Worm (Caenorhabditis elegans) whole organism, L1 larva: ENCODE data around the gene Y15E3A.5.

Experiments
- aha-1 ChIP-seq: fragments of 150-350 bp; optimal IDR thresholded peaks from 2 replicates; lab custom pipeline; 2014; ENCODE audit warnings: missing biosample characterization, missing genetic modification characterization
- aly-2 ChIP-seq: fragments of 150-350 bp; optimal IDR thresholded peaks from 2 replicates; lab custom pipeline; 2014; ENCODE audit warnings: missing biosample characterization, missing genetic modification characterization
- ceh-82 ChIP-seq, 3 experiments: fragments of 150-350 bp in 1 of 3; sonication (generic microtip) in 2 of 3; optimal IDR thresholded peaks; 2 replicates each; lab custom pipeline; 2014 to 2017; ENCODE audit warnings: missing biosample characterization in 3 of 3, missing genetic modification characterization in 3 of 3
- ces-1 ChIP-seq: fragments of 150-350 bp; optimal IDR thresholded peaks from 2 replicates; lab custom pipeline; 2014; ENCODE audit warnings: missing biosample characterization, missing genetic modification reagents, missing genetic modification characterization
- fkh-10 ChIP-seq: sonication (generic microtip); optimal IDR thresholded peaks from 2 replicates; lab custom pipeline; 2017; ENCODE audit warnings: missing biosample characterization, missing genetic modification reagents, missing genetic modification characterization
- isw-1 ChIP-seq: fragments of 200-800 bp; sonication (Bioruptor generic); IDR thresholded peaks from 2 replicates; pipeline ENCODE4 v1.3.6; 2022; ENCODE audit warnings: missing genetic modification characterization, missing compliant biosample characterization
- skn-1 ChIP-seq: fragments of 150-350 bp; optimal IDR thresholded peaks from 2 replicates; lab custom pipeline; 2014; ENCODE audit warnings: missing biosample characterization, missing genetic modification characterization
- snpc-4 ChIP-seq: fragments of 150-350 bp; optimal IDR thresholded peaks from 2 replicates; lab custom pipeline; 2014; ENCODE audit warnings: missing biosample characterization, missing genetic modification characterization
- ztf-11 ChIP-seq, 2 experiments: sonication (generic microtip); optimal IDR thresholded peaks; 2 replicates each; lab custom pipeline; 2016 to 2017; ENCODE audit warnings: missing genetic modification characterization in 2 of 2, missing biosample characterization in 1 of 2, missing compliant biosample characterization in 1 of 2

- TF ChIP-seq skn-1 (tag; lab: Kevin White, UChicago) (no peak), ceh-82 (tag; optimal IDR thresholded peaks at IDR 0.05; lab: Kevin White, UChicago) (no peak), ztf-11 (tag; optimal IDR thresholded peaks at IDR 0.05; lab: Kevin White, UChicago) (no peak), aha-1 (tag; lab: Kevin White, UChicago) (no peak), isw-1 (no peak), snpc-4 (tag; lab: Kevin White, UChicago) (no peak), aly-2 (tag; lab: Kevin White, UChicago) (no peak), fkh-10 (GFP tag; lab: Kevin White, UChicago) (no peak), ces-1 (GFP tag; lab: Kevin White, UChicago) (no peak)
Observed at ce11 chrX:15310986-15311385, 29.4 kb upstream of the Y15E3A.5 start.
